Worm (Caenorhabditis elegans) whole organism, late embryonic: ENCODE data around the gene C25F9.2.

Experiments used
- C08G9.2 ChIP-seq: sonication (generic microtip); optimal IDR thresholded peaks from 2 replicates; lab custom pipeline; 2016; ENCODE audit warnings: mild to moderate bottlenecking, missing genetic modification characterization, moderate library complexity, missing compliant biosample characterization
- K02D7.2 ChIP-seq: sonication (generic microtip); optimal IDR thresholded peaks from 2 replicates; lab custom pipeline; 2017; ENCODE audit warnings: mild to moderate bottlenecking, missing genetic modification characterization, missing compliant biosample characterization
- K09A11.1 ChIP-seq: sonication (generic microtip); optimal IDR thresholded peaks from 2 replicates; lab custom pipeline; 2017; ENCODE audit warnings: antibody characterized with exemption, mild to moderate bottlenecking, missing genetic modification characterization, missing compliant biosample characterization; ENCODE audit not compliant: insufficient read depth
- Y22D7AL.16 ChIP-seq: sonication (generic microtip); optimal IDR thresholded peaks from 2 replicates; lab custom pipeline; 2016; ENCODE audit warnings: missing genetic modification characterization, missing compliant biosample characterization
- ceh-14 ChIP-seq: sonication (generic microtip); optimal IDR thresholded peaks from 2 replicates; lab custom pipeline; 2016; ENCODE audit warnings: missing genotype, missing genetic modification characterization, missing compliant biosample characterization
- ceh-22 ChIP-seq: sonication (generic microtip); optimal IDR thresholded peaks from 2 replicates; lab custom pipeline; 2017; ENCODE audit warnings: missing biosample characterization, missing genetic modification characterization
- ceh-45 ChIP-seq: fragments of 200-800 bp; sonication (Bioruptor generic); IDR thresholded peaks from 2 replicates; pipeline ENCODE4 v1.3.6; 2022; ENCODE audit warnings: missing genetic modification reagents, missing genetic modification characterization, missing compliant biosample characterization
- ceh-48 ChIP-seq: sonication (generic microtip); optimal IDR thresholded peaks from 2 replicates; lab custom pipeline; 2016; ENCODE audit warnings: missing genetic modification characterization, inconsistent platforms, missing compliant biosample characterization
- ceh-9 ChIP-seq: sonication (generic microtip); optimal IDR thresholded peaks from 2 replicates; lab custom pipeline; 2016; ENCODE audit warnings: mild to moderate bottlenecking, missing genetic modification characterization, inconsistent platforms, missing compliant biosample characterization
- che-1 ChIP-seq: sonication (generic microtip); optimal IDR thresholded peaks from 2 replicates; lab custom pipeline; 2016; ENCODE audit warnings: mild to moderate bottlenecking, missing genetic modification characterization, missing compliant biosample characterization
- dmd-4 ChIP-seq: sonication (generic microtip); optimal IDR thresholded peaks from 2 replicates; lab custom pipeline; 2016; ENCODE audit warnings: borderline replicate concordance, missing genetic modification characterization, missing compliant biosample characterization
- elt-2 ChIP-seq: sonication (generic microtip); optimal IDR thresholded peaks from 2 replicates; lab custom pipeline; 2016; ENCODE audit warnings: missing genetic modification reagents, missing genetic modification characterization, missing compliant biosample characterization
- elt-4 ChIP-seq: sonication (generic microtip); optimal IDR thresholded peaks from 2 replicates; lab custom pipeline; 2016; ENCODE audit warnings: missing genetic modification characterization, missing compliant biosample characterization
- fkh-10 ChIP-seq: fragments of 150-350 bp; optimal IDR thresholded peaks from 2 replicates; lab custom pipeline; 2014; ENCODE audit warnings: missing biosample characterization, missing genetic modification reagents, missing genetic modification characterization
- fkh-6 ChIP-seq: sonication (generic microtip); optimal IDR thresholded peaks from 2 replicates; lab custom pipeline; 2016; ENCODE audit warnings: missing genetic modification characterization, missing compliant biosample characterization
- hlh-15 ChIP-seq: sonication (generic microtip); optimal IDR thresholded peaks from 2 replicates; lab custom pipeline; 2016; ENCODE audit warnings: missing genetic modification characterization, missing compliant biosample characterization
- hlh-30 ChIP-seq: sonication (generic microtip); optimal IDR thresholded peaks from 2 replicates; lab custom pipeline; 2017; ENCODE audit warnings: antibody characterized with exemption, missing genetic modification characterization, missing compliant biosample characterization; ENCODE audit not compliant: insufficient read depth
- lim-6 ChIP-seq: sonication (generic microtip); optimal IDR thresholded peaks from 2 replicates; lab custom pipeline; 2016; ENCODE audit warnings: missing genetic modification characterization, missing compliant biosample characterization
- madf-2 ChIP-seq: sonication (generic microtip); optimal IDR thresholded peaks from 2 replicates; lab custom pipeline; 2017; ENCODE audit warnings: missing genetic modification characterization, missing compliant biosample characterization
- npax-4 ChIP-seq: sonication (generic microtip); optimal IDR thresholded peaks from 2 replicates; lab custom pipeline; 2016; ENCODE audit warnings: missing genetic modification characterization, missing compliant biosample characterization
- odd-2 ChIP-seq: sonication (generic microtip); optimal IDR thresholded peaks from 2 replicates; lab custom pipeline; 2017; ENCODE audit warnings: antibody characterized with exemption, mild to moderate bottlenecking, missing genetic modification characterization, missing compliant biosample characterization
- pax-1 ChIP-seq: fragments of 150-350 bp; optimal IDR thresholded peaks from 2 replicates; lab custom pipeline; 2014; ENCODE audit warnings: missing biosample characterization, missing genetic modification characterization
- ref-2 ChIP-seq: sonication (generic microtip); optimal IDR thresholded peaks from 2 replicates; lab custom pipeline; 2016; ENCODE audit warnings: missing genetic modification characterization, missing compliant biosample characterization
- sox-2 ChIP-seq: fragments of 200-800 bp; sonication (Bioruptor generic); IDR thresholded peaks from 2 replicates; pipeline ENCODE4 v1.3.6; 2022; ENCODE audit warnings: missing genetic modification reagents, missing genetic modification characterization, missing compliant biosample characterization
- syd-9 ChIP-seq: sonication (generic microtip); optimal IDR thresholded peaks from 2 replicates; lab custom pipeline; 2016; ENCODE audit warnings: mild to moderate bottlenecking, missing genetic modification characterization, moderate library complexity, missing compliant biosample characterization
- tbx-2 ChIP-seq: sonication (generic microtip); optimal IDR thresholded peaks from 2 replicates; lab custom pipeline; 2016; ENCODE audit warnings: missing genetic modification characterization, missing compliant biosample characterization
- tbx-7 ChIP-seq: sonication (generic microtip); optimal IDR thresholded peaks from 2 replicates; lab custom pipeline; 2016; ENCODE audit warnings: missing genotype, missing genetic modification characterization, missing compliant biosample characterization
- ttx-3 ChIP-seq: sonication (generic microtip); optimal IDR thresholded peaks from 2 replicates; lab custom pipeline; 2016; ENCODE audit warnings: missing genetic modification reagents, missing genetic modification characterization, missing compliant biosample characterization
- zip-5 ChIP-seq: sonication (generic microtip); optimal IDR thresholded peaks from 2 replicates; lab custom pipeline; 2016; ENCODE audit warnings: missing genetic modification characterization, missing compliant biosample characterization

C25F9.2 gene

DNA sequence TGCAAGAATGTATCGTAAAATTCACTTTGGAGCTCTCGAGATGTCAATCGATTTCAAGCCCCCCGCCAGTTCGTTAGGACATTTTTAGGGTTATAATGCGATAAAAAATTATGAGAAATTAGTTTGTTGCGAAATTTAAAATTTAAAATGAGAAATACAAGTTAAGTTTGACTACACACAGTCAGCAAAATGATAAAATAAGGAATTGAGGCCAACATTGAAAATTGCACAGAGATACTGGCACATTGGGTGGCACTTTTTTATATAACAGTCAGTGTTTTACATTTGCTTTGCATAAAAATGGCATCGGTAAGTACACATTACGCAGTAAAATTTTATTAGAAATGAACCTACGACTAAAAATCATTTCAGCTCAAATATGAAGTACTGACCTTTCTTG is 46.8 kb downstream of the C25F9.2 start, which contains the start of gene Y43F8B.12:
Gene Y43F8B.12 (plus strand): TSS at position 301 of the 400 bp plus-strand sequence.
- TF ChIP-seq pax-1 (tag; lab: Kevin White, UChicago) (no peak), dmd-4 (tag; lab: Kevin White, UChicago) (no peak)

- TF ChIP-seq K09A11.1 (no peak), K02D7.2 (tag; lab: Kevin White, UChicago) (no peak), zip-5 (no peak), hlh-30 (no peak), tbx-2 (tag; lab: Kevin White, UChicago) (no peak), ref-2 (no peak), fkh-6 (tag; lab: Kevin White, UChicago) (no peak), odd-2 (tag; lab: Kevin White, UChicago) (no peak), ceh-22 (no peak), ceh-14 (tag; lab: Kevin White, UChicago) (no peak), C08G9.2 (tag; lab: Kevin White, UChicago) (no peak), fkh-10 (GFP tag; lab: Kevin White, UChicago) (no peak), Y22D7AL.16 (tag; lab: Kevin White, UChicago) (no peak), madf-2 (no peak), sox-2 (GFP tag; lab: Robert Waterston, UW) (no peak), elt-4 (tag; lab: Kevin White, UChicago) (no peak), ceh-45 (GFP tag; lab: Robert Waterston, UW) (no peak), npax-4 (no peak), hlh-15 (no peak)
These were observed 49.1 kb downstream of the C25F9.2 start, which contains the start of gene Y43F8B.11 for ce11 chrV:19470385-19470784. Gene Y43F8B.11, plus strand, starts transcription at chrV:19470685.

DNA sequence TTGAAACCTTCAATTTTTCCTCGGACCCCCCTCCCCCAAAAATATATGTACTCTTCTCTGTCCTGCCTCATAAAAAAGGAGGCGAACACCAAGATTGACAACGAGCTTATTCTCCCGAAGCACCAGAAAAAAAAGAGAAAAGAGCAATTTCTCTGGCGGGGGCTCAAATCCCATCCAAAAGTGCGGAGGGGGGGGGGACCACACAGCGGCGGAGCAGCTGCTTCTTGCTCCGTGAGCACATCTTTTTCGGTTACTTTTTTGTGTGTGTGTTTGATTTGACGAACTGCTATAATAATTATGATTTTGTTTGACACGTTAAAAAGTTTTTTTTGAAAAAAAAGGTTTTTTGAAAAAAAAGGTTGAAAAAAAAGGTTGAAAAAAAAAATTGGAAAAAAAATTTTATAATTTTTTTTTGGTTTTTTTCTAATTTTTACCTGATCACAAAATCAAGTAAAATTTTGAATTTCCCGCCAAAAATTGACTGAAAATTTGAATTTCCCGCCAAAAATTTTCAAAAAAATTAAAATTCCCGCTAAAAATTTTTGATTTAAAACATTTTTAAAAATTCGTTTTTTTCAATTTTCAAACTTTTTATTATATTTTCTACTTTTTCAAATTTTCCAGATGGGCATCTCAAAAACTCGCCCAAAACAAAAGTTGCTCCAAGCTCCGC is 52.7 kb downstream of the C25F9.2 start, which contains the start of gene Y43F8B.10:
Gene Y43F8B.10 (plus strand): TSS at position 623 of the 673 bp plus-strand sequence.
- no peak for TF ChIP-seq elt-2 (tag; lab: Kevin White, UChicago)
- TF ChIP-seq tbx-7 (tag; lab: Kevin White, UChicago) = no peak
- TF ChIP-seq ceh-48 (tag; lab: Kevin White, UChicago) = no peak
- no peak for TF ChIP-seq ttx-3
- no peak for TF ChIP-seq C08G9.2 (tag; lab: Kevin White, UChicago)
- TF ChIP-seq Y22D7AL.16 (tag; lab: Kevin White, UChicago) = no peak
- no peak for TF ChIP-seq ref-2
- no peak for TF ChIP-seq che-1
- TF ChIP-seq syd-9 (tag; lab: Kevin White, UChicago) = no peak
- TF ChIP-seq ceh-9 (tag; lab: Kevin White, UChicago) = no peak
- no peak for TF ChIP-seq lim-6 (tag; lab: Kevin White, UChicago)
